Fruit fly (Drosophila melanogaster) whole organism, embryonic: ENCODE results near the gene Adgf-B.

Experiments used
- Blimp-1 ChIP-seq: fragments of 200-800 bp; sonication (Bioruptor generic); optimal IDR thresholded peaks from 3 replicates; lab custom pipeline; 2018; ENCODE audit warnings: missing biosample characterization, missing genetic modification characterization, mild to moderate bottlenecking, moderate library complexity, missing genetic modification reagents
- CG11247 ChIP-seq: fragments of 200-800 bp; sonication (Bioruptor generic); IDR thresholded peaks from 2 replicates; pipeline ENCODE4 v1.3.6; 2022; ENCODE audit warnings: missing biosample characterization, missing genetic modification characterization
- CG13296 ChIP-seq: fragments of 200-800 bp; sonication (Bioruptor generic); optimal IDR thresholded peaks from 3 replicates; lab custom pipeline; 2018; ENCODE audit warnings: missing biosample characterization, mild to moderate bottlenecking, missing genetic modification characterization
- CG1602 ChIP-seq: fragments of 200-800 bp; sonication (Bioruptor generic); optimal IDR thresholded peaks from 3 replicates; lab custom pipeline; 2016; ENCODE audit warnings: missing biosample characterization, missing genetic modification characterization
- CG17361 ChIP-seq: fragments of 200-800 bp; sonication (Bioruptor generic); IDR thresholded peaks from 3 replicates; pipeline ENCODE4 v1.3.6; 2022; ENCODE audit warnings: missing biosample characterization, missing genetic modification characterization
- CG17829 ChIP-seq: fragments of 200-800 bp; optimal IDR thresholded peaks from 2 replicates; lab custom pipeline; 2019; ENCODE audit warnings: missing biosample characterization, mild to moderate bottlenecking, missing genetic modification characterization, moderate library complexity
- CG2199 ChIP-seq: fragments of 200-800 bp; sonication (Bioruptor generic); IDR thresholded peaks from 3 replicates; pipeline ENCODE4 v1.3.6; 2022; ENCODE audit warnings: missing biosample characterization, missing genetic modification characterization
- CG4328 ChIP-seq: fragments of 200-800 bp; sonication (Bioruptor generic); optimal IDR thresholded peaks from 3 replicates; lab custom pipeline; 2017; ENCODE audit warnings: missing biosample characterization, missing genetic modification reagents, missing genetic modification characterization
- CG43689 ChIP-seq: fragments of 200-800 bp; sonication (Bioruptor generic); IDR thresholded peaks from 2 replicates; pipeline ENCODE4 v1.3.6; 2022; ENCODE audit warnings: missing biosample characterization, missing genetic modification characterization
- CG4404 ChIP-seq: fragments of 200-800 bp; sonication (Bioruptor generic); IDR thresholded peaks from 2 replicates; pipeline ENCODE4 v1.3.6; 2022; ENCODE audit warnings: missing biosample characterization, missing genetic modification characterization
- CG4617 ChIP-seq: fragments of 200-800 bp; sonication (Bioruptor generic); optimal IDR thresholded peaks from 3 replicates; lab custom pipeline; 2016; ENCODE audit warnings: missing biosample characterization, missing genetic modification characterization, borderline replicate concordance
- CG4854 ChIP-seq: fragments of 200-800 bp; sonication (Bioruptor generic); optimal IDR thresholded peaks from 2 replicates; lab custom pipeline; 2016; ENCODE audit warnings: missing biosample characterization, missing genetic modification characterization, inconsistent platforms
- CG5180 ChIP-seq: fragments of 200-800 bp; sonication (Bioruptor generic); optimal IDR thresholded peaks from 3 replicates; lab custom pipeline; 2017; ENCODE audit warnings: missing biosample characterization, missing genetic modification characterization, mild to moderate bottlenecking, moderate library complexity, missing genetic modification reagents
- CG5245 ChIP-seq: fragments of 200-800 bp; sonication (Bioruptor generic); optimal IDR thresholded peaks from 3 replicates; lab custom pipeline; 2016; ENCODE audit warnings: missing biosample characterization, missing genetic modification characterization
- CG6791 ChIP-seq: fragments of 200-800 bp; sonication (Bioruptor generic); IDR thresholded peaks from 3 replicates; pipeline ENCODE4 v1.3.6; 2022; ENCODE audit warnings: missing biosample characterization, missing genetic modification characterization; ENCODE audit not compliant: partially characterized antibody
- CG7786 ChIP-seq: fragments of 200-800 bp; sonication (Bioruptor generic); optimal IDR thresholded peaks from 2 replicates; lab custom pipeline; 2016; ENCODE audit warnings: missing biosample characterization, missing genetic modification characterization
- CG8478 ChIP-seq: fragments of >200 bp; optimal IDR thresholded peaks from 2 replicates; lab custom pipeline; 2018
- CG9932 ChIP-seq: fragments of 200-800 bp; sonication (Bioruptor generic); IDR thresholded peaks from 2 replicates; pipeline ENCODE4 v1.3.6; 2022; ENCODE audit warnings: missing biosample characterization, missing genetic modification characterization
- D19B ChIP-seq: fragments of 200-800 bp; sonication (Bioruptor generic); optimal IDR thresholded peaks from 2 replicates; lab custom pipeline; 2017; ENCODE audit warnings: missing biosample characterization, mild to moderate bottlenecking, missing genetic modification characterization
- Dip2 ChIP-seq: fragments of 200-800 bp; sonication (Bioruptor generic); IDR thresholded peaks from 2 replicates; pipeline ENCODE4 v1.3.6; 2022; ENCODE audit warnings: missing biosample characterization, missing genetic modification characterization
- Dip3 ChIP-seq: fragments of 200-800 bp; sonication (Bioruptor generic); optimal IDR thresholded peaks from 3 replicates; lab custom pipeline; 2016; ENCODE audit warnings: missing biosample characterization, missing genetic modification characterization
- Fer2 ChIP-seq: fragments of 200-800 bp; sonication (Bioruptor generic); optimal IDR thresholded peaks from 2 replicates; lab custom pipeline; 2018; ENCODE audit warnings: missing biosample characterization, mild to moderate bottlenecking, missing genetic modification characterization, moderate library complexity
- Gug ChIP-seq: fragments of 200-800 bp; sonication (Bioruptor generic); IDR thresholded peaks from 4 replicates; pipeline ENCODE4 v1.3.6; 2022; ENCODE audit warnings: missing biosample characterization, missing genetic modification characterization
- HLHmδ ChIP-seq: fragments of 200-800 bp; sonication (Bioruptor generic); optimal IDR thresholded peaks from 2 replicates; lab custom pipeline; 2018; ENCODE audit warnings: missing biosample characterization, mild to moderate bottlenecking, missing genetic modification characterization, moderate library complexity
- Hand ChIP-seq: fragments of 200-800 bp; sonication (Bioruptor generic); optimal IDR thresholded peaks from 2 replicates; lab custom pipeline; 2017; ENCODE audit warnings: mild to moderate bottlenecking, missing biosample characterization, missing genetic modification reagents, missing genetic modification characterization
- Lhr ChIP-seq: fragments of 200-800 bp; sonication (Bioruptor generic); optimal IDR thresholded peaks from 3 replicates; lab custom pipeline; 2017; ENCODE audit warnings: mild to moderate bottlenecking, missing biosample characterization, missing genetic modification reagents, missing genetic modification characterization
- MBD-R2 ChIP-seq: fragments of 200-800 bp; sonication (Bioruptor generic); IDR thresholded peaks from 2 replicates; pipeline ENCODE4 v1.3.6; 2022; ENCODE audit warnings: missing biosample characterization, missing genetic modification characterization
- Opbp ChIP-seq: fragments of 200-800 bp; sonication (Bioruptor generic); IDR thresholded peaks from 3 replicates; pipeline ENCODE4 v1.3.6; 2022; ENCODE audit warnings: missing biosample characterization, missing genetic modification characterization; ENCODE audit not compliant: partially characterized antibody
- Usf ChIP-seq: fragments of 200-800 bp; sonication (Bioruptor generic); optimal IDR thresholded peaks from 2 replicates; lab custom pipeline; 2017; ENCODE audit warnings: missing genotype, missing biosample characterization, missing genetic modification characterization
- al ChIP-seq: fragments of 200-800 bp; sonication (Bioruptor generic); IDR thresholded peaks from 2 replicates; pipeline ENCODE4 v1.3.6; 2022; ENCODE audit warnings: missing biosample characterization, missing genetic modification characterization
- corto ChIP-seq: fragments of 200-800 bp; sonication (Bioruptor generic); optimal IDR thresholded peaks from 2 replicates; lab custom pipeline; 2016; ENCODE audit warnings: missing biosample characterization, mild to moderate bottlenecking, missing genetic modification characterization, moderate library complexity
- ems ChIP-seq: fragments of 200-800 bp; sonication (Bioruptor generic); optimal IDR thresholded peaks from 3 replicates; lab custom pipeline; 2016; ENCODE audit warnings: missing biosample characterization, missing genetic modification characterization
- fd102C ChIP-seq: fragments of 200-800 bp; sonication (Bioruptor generic); optimal IDR thresholded peaks from 2 replicates; lab custom pipeline; 2018; ENCODE audit warnings: missing biosample characterization, mild to moderate bottlenecking, missing genetic modification characterization, moderate library complexity
- gce ChIP-seq: fragments of 200-800 bp; sonication (Bioruptor generic); IDR thresholded peaks from 3 replicates; pipeline ENCODE4 v1.3.6; 2022; ENCODE audit warnings: missing biosample characterization, missing genetic modification characterization
- gcm ChIP-seq: fragments of 200-800 bp; sonication (Bioruptor generic); optimal IDR thresholded peaks from 2 replicates; lab custom pipeline; 2019; ENCODE audit warnings: missing biosample characterization, mild to moderate bottlenecking, missing genetic modification characterization, moderate library complexity
- gro ChIP-seq: fragments of 200-800 bp; sonication (Bioruptor generic); optimal IDR thresholded peaks from 2 replicates; lab custom pipeline; 2016; ENCODE audit warnings: missing biosample characterization, missing genetic modification characterization
- hkb ChIP-seq, 2 experiments: fragments of 200-800 bp in 1 of 2; fragments of >200 bp in 1 of 2; sonication (Bioruptor generic) in 1 of 2; IDR thresholded peaks in 1 of 2; optimal IDR thresholded peaks in 1 of 2; 2 replicates each; pipeline versions ENCODE4 v1.3.6 to Lab custom; 2017 to 2022; ENCODE audit warnings: missing biosample characterization in 1 of 2, missing genetic modification characterization in 1 of 2
- jing ChIP-seq: fragments of 200-800 bp; sonication (Bioruptor generic); optimal IDR thresholded peaks from 2 replicates; lab custom pipeline; 2018; ENCODE audit warnings: missing biosample characterization, mild to moderate bottlenecking, missing genetic modification characterization
- lov ChIP-seq, 2 experiments: fragments of 200-800 bp in 1 of 2; fragments of >200 bp in 1 of 2; sonication (Bioruptor generic) in 1 of 2; IDR thresholded peaks in 1 of 2; optimal IDR thresholded peaks in 1 of 2; 2 replicates in 1 of 2; 3 replicates in 1 of 2; pipeline versions ENCODE4 v1.3.6 to Lab custom; 2017 to 2022; ENCODE audit warnings: missing biosample characterization in 1 of 2, missing genetic modification characterization in 1 of 2
- pb ChIP-seq: fragments of 200-800 bp; sonication (Bioruptor generic); optimal IDR thresholded peaks from 3 replicates; lab custom pipeline; 2016; ENCODE audit warnings: missing biosample characterization, missing genetic modification characterization
- prd ChIP-seq, 3 experiments: fragments of >200 bp in 2 of 3; fragments of 200-800 bp in 1 of 3; sonication (Bioruptor generic) in 1 of 3; optimal IDR thresholded peaks in 2 of 3; IDR thresholded peaks in 1 of 3; 2 replicates in 2 of 3; 3 replicates in 1 of 3; pipeline versions ENCODE4 v1.3.6 to Lab custom; 2017 to 2022; ENCODE audit warnings: missing biosample characterization in 1 of 3, missing genetic modification characterization in 1 of 3
- pros ChIP-seq: fragments of 200-800 bp; sonication (Bioruptor generic); optimal IDR thresholded peaks from 3 replicates; lab custom pipeline; 2019; ENCODE audit warnings: missing biosample characterization, mild to moderate bottlenecking, missing genetic modification characterization, moderate library complexity
- psq ChIP-seq: fragments of 200-800 bp; sonication (Bioruptor generic); optimal IDR thresholded peaks from 2 replicates; lab custom pipeline; 2017; ENCODE audit warnings: missing biosample characterization, missing genetic modification characterization
- tin ChIP-seq: fragments of 200-800 bp; sonication (Bioruptor generic); optimal IDR thresholded peaks from 3 replicates; lab custom pipeline; 2016; ENCODE audit warnings: missing biosample characterization, missing genetic modification characterization
- trh ChIP-seq: fragments of 200-800 bp; sonication (Bioruptor generic); optimal IDR thresholded peaks from 2 replicates; lab custom pipeline; 2016; ENCODE audit warnings: missing biosample characterization, missing genetic modification characterization
- tx ChIP-seq: fragments of 200-800 bp; sonication (Bioruptor generic); optimal IDR thresholded peaks from 2 replicates; lab custom pipeline; 2016; ENCODE audit warnings: missing biosample characterization, missing genetic modification characterization
- zfh1 ChIP-seq: fragments of 200-800 bp; sonication (Bioruptor generic); IDR thresholded peaks from 3 replicates; pipeline ENCODE4 v1.3.6; 2022; ENCODE audit warnings: missing biosample characterization, missing genetic modification characterization

Gene Adgf-B

DNA sequence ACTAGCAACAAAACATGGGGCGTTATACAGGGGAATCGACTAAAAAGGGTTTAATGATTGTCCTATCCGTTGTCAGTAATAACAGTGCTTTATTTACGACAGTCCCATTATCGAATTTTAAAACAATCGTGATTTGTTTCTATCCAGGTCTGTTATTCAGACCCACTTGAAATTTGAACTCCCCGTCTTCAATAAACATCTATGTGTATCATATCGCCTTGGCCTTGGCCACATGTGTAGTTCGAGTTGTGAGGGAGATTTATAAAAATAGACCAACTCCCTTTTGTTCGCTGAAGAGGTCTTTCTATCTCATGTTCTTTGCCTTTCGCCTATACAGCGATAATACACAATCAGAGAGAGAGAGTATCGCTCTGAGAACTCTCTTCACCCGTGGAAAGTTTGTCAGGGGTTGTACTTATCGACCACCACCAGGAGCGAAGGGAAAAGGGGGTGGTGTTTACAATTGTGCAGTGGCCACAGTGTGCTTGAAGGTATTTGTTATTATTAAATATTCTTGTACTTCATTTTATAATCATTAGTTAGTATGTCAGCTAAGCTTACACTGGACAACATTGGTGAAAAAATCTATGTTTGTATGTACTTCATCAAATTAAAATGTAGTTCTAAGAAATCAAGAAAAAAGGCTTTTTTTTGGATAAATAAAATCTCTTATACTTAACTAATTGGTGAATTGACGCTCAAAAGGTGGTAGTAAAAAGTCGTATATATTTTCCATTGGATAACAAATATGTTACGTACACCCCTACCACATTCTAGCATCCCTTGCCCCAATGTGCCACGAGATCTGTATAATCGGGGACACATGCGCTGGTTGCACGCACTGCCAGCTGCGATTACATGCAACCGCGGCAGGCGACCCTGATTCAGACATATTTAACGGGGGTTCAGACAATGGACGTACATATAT lies 7.0 kb upstream of the Adgf-B start (continued):
- TF ChIP-seq prd (optimal IDR thresholded peaks at IDR 0.05; lab: Kevin White, UChicago) = no peak
- peak; percentile 75 for TF ChIP-seq prd (GFP tag; IDR thresholded peaks at IDR 0.05; lab: Robert Waterston, UW)
- TF ChIP-seq HLHmδ (GFP tag; lab: Kevin White, UChicago) = peak; percentile 69
- TF ChIP-seq CG6791 (GFP tag; lab: Robert Waterston, UW) = peak; percentile 40; the same call in 1 of the 3 replicates
- TF ChIP-seq CG4328 (GFP tag; lab: Kevin White, UChicago) = peak; percentile 48
- TF ChIP-seq CG2199 = 0 out of 3 replicates have a peak, but pooled peaks have one; percentile 12
- TF ChIP-seq psq (GFP tag; lab: Kevin White, UChicago) = peak; percentile 2
- TF ChIP-seq Dip2 (GFP tag; lab: Robert Waterston, UW) = no peak
- no peak for TF ChIP-seq Dip3 (GFP tag; lab: Kevin White, UChicago)
- peak; percentile 92 for TF ChIP-seq CG17829 (tag; lab: Kevin White, UChicago)
- TF ChIP-seq gcm (GFP tag; lab: Kevin White, UChicago) = peak; percentile 87
- TF ChIP-seq Fer2 (tag; lab: Kevin White, UChicago) = no peak
- no peak for TF ChIP-seq D19B (GFP tag; lab: Kevin White, UChicago)
- TF ChIP-seq CG7786 (GFP tag; lab: Kevin White, UChicago) = peak; percentile 15
- TF ChIP-seq CG17361 (GFP tag; lab: Robert Waterston, UW) = peak; percentile 96
- TF ChIP-seq MBD-R2 (GFP tag; lab: Robert Waterston, UW) = no peak
- TF ChIP-seq CG8478 (lab: Kevin White, UChicago) = no peak
- TF ChIP-seq lov (optimal IDR thresholded peaks at IDR 0.05; lab: Kevin White, UChicago) = no peak
- TF ChIP-seq lov (GFP tag; IDR thresholded peaks at IDR 0.05; lab: Robert Waterston, UW) = 0 out of 3 replicates have a peak, but pooled peaks have one; percentile 4
- peak; percentile 74 for TF ChIP-seq Usf (GFP tag; lab: Kevin White, UChicago)
- peak; percentile 37 for TF ChIP-seq trh (GFP tag; lab: Kevin White, UChicago)
- TF ChIP-seq Hand (GFP tag; lab: Kevin White, UChicago) = peak; percentile 36
- TF ChIP-seq jing (GFP tag; lab: Kevin White, UChicago) = peak; percentile 67
- TF ChIP-seq CG13296 = peak; percentile 21
- no peak for TF ChIP-seq al (GFP tag; lab: Robert Waterston, UW)
- 0 out of 2 replicates have a peak, but pooled peaks have one; percentile 23 for TF ChIP-seq CG11247 (GFP tag; lab: Robert Waterston, UW)
- no peak for TF ChIP-seq CG9932 (GFP tag; lab: Robert Waterston, UW)
- no peak for TF ChIP-seq hkb (optimal IDR thresholded peaks at IDR 0.05; lab: Kevin White, UChicago)
- peak; percentile 80 for TF ChIP-seq hkb (GFP tag; IDR thresholded peaks at IDR 0.05; lab: Robert Waterston, UW)
- peak; percentile 69 for TF ChIP-seq CG5245 (GFP tag; lab: Kevin White, UChicago)
- TF ChIP-seq gro (GFP tag; lab: Kevin White, UChicago) = no peak
- TF ChIP-seq gce (GFP tag; lab: Robert Waterston, UW) = no peak
- no peak for TF ChIP-seq CG43689
- no peak for TF ChIP-seq corto (GFP tag; lab: Kevin White, UChicago)
- peak; percentile 81 for TF ChIP-seq CG1602 (GFP tag; lab: Kevin White, UChicago)
- peak; percentile 80 for TF ChIP-seq CG4404 (GFP tag; lab: Robert Waterston, UW)
- peak; percentile 77 for TF ChIP-seq CG5180 (GFP tag; lab: Kevin White, UChicago)
- peak; percentile 20 for TF ChIP-seq fd102C (GFP tag; lab: Kevin White, UChicago)
- TF ChIP-seq tx (GFP tag; lab: Kevin White, UChicago) = peak; percentile 22
- TF ChIP-seq Lhr (GFP tag; lab: Kevin White, UChicago) = peak; percentile 77
- no peak for TF ChIP-seq CG4617
- TF ChIP-seq pb (GFP tag; lab: Kevin White, UChicago) = peak; percentile 6
- no peak for TF ChIP-seq CG4854 (GFP tag; lab: Kevin White, UChicago)
- TF ChIP-seq Opbp (GFP tag; lab: Robert Waterston, UW) = no peak
- peak; percentile 88 for TF ChIP-seq pros (GFP tag; lab: Kevin White, UChicago)
- TF ChIP-seq Blimp-1 = peak; percentile 87
- TF ChIP-seq zfh1 = peak; percentile 78
- TF ChIP-seq ems (GFP tag; lab: Kevin White, UChicago) = peak; percentile 49
- peak; percentile 67; the same call in 3 of the 4 replicates for TF ChIP-seq Gug (GFP tag; lab: Robert Waterston, UW)
- TF ChIP-seq tin (GFP tag; lab: Kevin White, UChicago) = peak; percentile 80
